Worm (Caenorhabditis elegans): Measurements from ENCODE around the gene C36A4.11.
"Not testable (repeated sequence)": the region's sequence is repeated elsewhere in the genome, so short reads cannot be mapped to it uniquely, and the experiment has no call there.

C36A4.11 gene

DNA sequence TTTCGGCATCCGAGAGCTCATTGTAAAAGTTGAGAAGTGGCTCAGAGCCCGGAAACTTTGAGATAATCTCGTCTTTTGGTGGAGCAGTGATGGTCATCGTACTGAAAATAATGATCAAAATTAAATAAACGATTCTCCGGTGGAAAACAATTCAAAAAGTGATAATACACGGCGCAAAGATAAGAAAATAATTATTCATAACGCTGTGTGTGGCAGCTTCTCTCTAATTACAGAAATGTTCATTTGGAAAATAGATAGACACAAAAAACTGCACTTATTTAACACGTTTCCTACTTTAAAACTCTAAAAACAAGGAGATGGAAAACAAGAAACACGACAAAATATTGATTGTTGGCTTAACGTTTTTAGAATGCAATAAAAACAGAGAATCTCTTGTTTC, 3.1 kb downstream of the C36A4.11 start, which contains the start of gene C36A4.4:
Gene C36A4.4, minus strand, starts transcription at position 101 of the 400 bp plus-strand sequence.
- not testable (repeated sequence) for TF ChIP-seq lin-13, lsy-2, cnd-1 (tag; optimal IDR thresholded peaks at IDR 0.05)

ce11 chrIII:3844746-3845145, 4.4 kb downstream of the C36A4.11 start, which contains the start of gene maph-1.3:
Gene maph-1.3, plus strand, starts transcription at chrIII:3844893.
- TF ChIP-seq M03D4.4 (tag; optimal IDR thresholded peaks at IDR 0.05); elt-1 (tag; optimal IDR thresholded peaks at IDR 0.05; ENCODE audit: borderline replicate concordance, insufficient read depth); unc-62 (GFP tag; optimal IDR thresholded peaks at IDR 0.05): not testable (repeated sequence)

ce11 chrIII:3852030-3852579, 11.7 kb downstream of the C36A4.11 start, which contains the start of gene cyp-25A4:
Gene cyp-25A4, minus strand, starts transcription at chrIII:3852080.
- not testable (repeated sequence) for TF ChIP-seq ceh-43 (GFP tag; optimal IDR thresholded peaks at IDR 0.05); lin-13 (tag; optimal IDR thresholded peaks at IDR 0.05); unc-120 (tag; optimal IDR thresholded peaks at IDR 0.05; ENCODE audit: poor library complexity, severe bottlenecking)

DNA sequence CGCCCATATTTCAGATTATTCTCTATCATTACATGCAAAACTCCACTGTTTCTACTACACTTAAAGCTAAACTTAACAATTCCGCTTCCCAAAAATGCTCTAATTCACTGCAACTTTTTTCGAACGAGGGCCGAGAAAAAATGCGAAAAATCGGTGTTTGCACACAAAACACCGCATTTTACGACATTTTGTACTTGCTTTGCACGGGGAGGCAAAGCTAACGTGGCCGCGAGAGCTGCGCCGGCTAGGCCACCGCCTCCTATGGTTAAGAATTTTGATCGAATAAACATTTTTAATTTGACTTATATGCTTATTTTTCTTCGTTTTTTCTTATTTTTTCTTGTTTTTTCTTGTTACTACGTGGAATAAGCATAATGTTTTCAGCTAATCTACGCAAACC, 14.5 kb downstream of the C36A4.11 start:
- TF ChIP-seq lsy-2 (tag; optimal IDR thresholded peaks at IDR 0.05): peak; percentile 52

ce11 chrIII:3857007-3857406, 16.6 kb downstream of the C36A4.11 start:
- TF ChIP-seq lsy-2 (tag; optimal IDR thresholded peaks at IDR 0.05): peak; percentile 88

DNA sequence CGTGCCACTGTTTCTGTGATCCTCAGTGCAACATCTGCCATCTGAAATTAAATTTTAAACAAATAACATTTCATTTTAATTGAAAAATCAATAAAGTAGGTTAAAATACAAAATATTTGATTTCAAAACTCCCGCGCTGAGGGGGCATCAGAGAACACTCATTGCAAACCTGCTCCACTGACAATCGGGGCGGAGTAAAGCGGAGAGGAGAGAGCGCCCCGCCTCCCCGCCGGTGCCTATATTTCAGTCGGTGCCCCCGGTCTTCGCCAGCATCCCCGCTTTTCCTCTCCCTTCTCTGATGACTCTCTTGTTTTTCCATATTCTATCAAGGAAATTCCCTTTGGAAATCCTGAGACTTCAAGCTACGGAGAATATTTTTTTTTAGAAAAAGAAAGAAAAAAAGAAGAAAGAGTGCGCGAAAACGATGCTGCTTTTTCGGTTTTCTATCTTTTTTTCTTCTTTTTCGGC, 22.6 kb downstream of the C36A4.11 start, which contains the start of gene brc-1:
Gene brc-1, minus strand, starts transcription at position 51 of the 468 bp plus-strand sequence.
- TF ChIP-seq mep-1 (tag; optimal IDR thresholded peaks at IDR 0.05): peak; percentile 83
- no peak for TF ChIP-seq nhr-76 (tag; optimal IDR thresholded peaks at IDR 0.05)
- TF ChIP-seq mab-5 (tag; optimal IDR thresholded peaks at IDR 0.05): no peak
- peak; percentile 31 for TF ChIP-seq cnd-1 (tag; optimal IDR thresholded peaks at IDR 0.05)
- TF ChIP-seq tbx-8 (GFP tag; optimal IDR thresholded peaks at IDR 0.05): no peak
- peak; percentile 15 for TF ChIP-seq lin-32 (GFP tag; optimal IDR thresholded peaks at IDR 0.05)
- peak; percentile 71 for TF ChIP-seq sptf-1 (tag; optimal IDR thresholded peaks at IDR 0.05)
- no peak for TF ChIP-seq nhr-2 (tag; optimal IDR thresholded peaks at IDR 0.05)
- TF ChIP-seq zip-8 (tag; optimal IDR thresholded peaks at IDR 0.05): no peak
- TF ChIP-seq lin-13 (tag; optimal IDR thresholded peaks at IDR 0.05): peak; percentile 50
- no peak for TF ChIP-seq ceh-43 (GFP tag; optimal IDR thresholded peaks at IDR 0.05)
- no peak for TF ChIP-seq snpc-4 (tag; optimal IDR thresholded peaks at IDR 0.05)
- TF ChIP-seq nhr-237 (tag; optimal IDR thresholded peaks at IDR 0.05): peak; percentile 92
- peak; percentile 12 for TF ChIP-seq ceh-83 (GFP tag; optimal IDR thresholded peaks at IDR 0.05)
- no peak for TF ChIP-seq hlh-1 (tag; optimal IDR thresholded peaks at IDR 0.05)
- TF ChIP-seq sem-2 (GFP tag; optimal IDR thresholded peaks at IDR 0.05): no peak
- peak; percentile 90 for TF ChIP-seq lsy-2 (tag; optimal IDR thresholded peaks at IDR 0.05)
- TF ChIP-seq drap-1 (GFP tag; optimal IDR thresholded peaks at IDR 0.05): peak; percentile 68
- no peak for TF ChIP-seq nhr-28 (tag; optimal IDR thresholded peaks at IDR 0.05)
- TF ChIP-seq unc-62 (GFP tag; optimal IDR thresholded peaks at IDR 0.05): peak; percentile 6
- no peak for TF ChIP-seq elt-3 (tag; optimal IDR thresholded peaks at IDR 0.05)
- TF ChIP-seq pha-4 (tag; optimal IDR thresholded peaks at IDR 0.05): peak; percentile 67
- no peak for TF ChIP-seq ceh-39 (tag; optimal IDR thresholded peaks at IDR 0.05)
- peak; percentile 65 for TF ChIP-seq ces-1 (GFP tag; optimal IDR thresholded peaks at IDR 0.05)
- TF ChIP-seq flh-1 (GFP tag; optimal IDR thresholded peaks at IDR 0.05): no peak
- TF ChIP-seq M03D4.4 (tag; optimal IDR thresholded peaks at IDR 0.05): peak; percentile 12
- TF ChIP-seq unc-39 (tag; optimal IDR thresholded peaks at IDR 0.05): no peak
- no peak for TF ChIP-seq elt-1 (tag; optimal IDR thresholded peaks at IDR 0.05; ENCODE audit: borderline replicate concordance, insufficient read depth)
- no peak for TF ChIP-seq ztf-11 (tag; optimal IDR thresholded peaks at IDR 0.05)
- TF ChIP-seq blmp-1 (tag; optimal IDR thresholded peaks at IDR 0.05): no peak
- TF ChIP-seq nhr-12 (tag; optimal IDR thresholded peaks at IDR 0.05): no peak
- no peak for TF ChIP-seq bed-3 (GFP tag; optimal IDR thresholded peaks at IDR 0.05)
- TF ChIP-seq mls-2 (tag; optimal IDR thresholded peaks at IDR 0.05): peak; percentile 48
- peak; percentile 17 for TF ChIP-seq unc-120 (tag; optimal IDR thresholded peaks at IDR 0.05; ENCODE audit: poor library complexity, severe bottlenecking)
- TF ChIP-seq ham-2 (GFP tag; optimal IDR thresholded peaks at IDR 0.05): peak; percentile 59
